Worm (Caenorhabditis elegans) whole organism, young adult: ENCODE data around the gene sri-43.

Source experiments
- bed-1 ChIP-seq: fragments of 200-800 bp; sonication (Bioruptor generic); IDR thresholded peaks from 2 replicates; pipeline ENCODE4 v1.3.6; 2022; ENCODE audit warnings: missing genetic modification reagents, missing genetic modification characterization, missing compliant biosample characterization
- nfya-1 ChIP-seq: sonication (generic microtip); optimal IDR thresholded peaks from 2 replicates; lab custom pipeline; 2017; ENCODE audit warnings: antibody characterized with exemption, missing compliant biosample characterization, missing genetic modification characterization, borderline replicate concordance; ENCODE audit not compliant: insufficient read depth
- pha-4 ChIP-seq: fragments of 150-350 bp; sonication (generic microtip); optimal IDR thresholded peaks from 2 replicates; lab custom pipeline; 2014; ENCODE audit warnings: missing biosample characterization, missing genetic modification reagents, missing genetic modification characterization

DNA sequence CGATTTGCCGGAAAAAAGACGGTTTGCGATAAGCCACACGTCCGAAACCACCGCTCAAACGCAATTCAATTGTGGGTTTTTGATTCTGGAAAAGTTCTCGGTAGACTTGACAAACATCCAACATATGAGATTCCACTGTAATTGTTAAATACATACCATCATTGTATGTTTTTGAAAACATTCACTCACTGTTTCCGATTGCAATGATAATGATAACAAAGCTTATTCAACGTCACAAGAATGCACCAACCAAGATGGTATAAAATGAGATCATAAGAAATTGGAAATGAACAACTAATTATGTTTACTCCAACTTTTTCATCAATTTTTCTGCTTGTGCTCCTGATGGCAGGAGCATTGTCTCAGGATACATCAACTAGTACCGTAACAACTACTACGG is 38.7 kb downstream of the sri-43 start, which contains the start of gene clec-122:
- TF ChIP-seq pha-4 (tag; lab: Kevin White, UChicago) (no peak), nfya-1 (tag; lab: Kevin White, UChicago) (no peak), bed-1 (GFP tag; lab: Robert Waterston, UW) (no peak)
